Worm (Caenorhabditis elegans): ENCODE results near the gene gcy-29.

DNA sequence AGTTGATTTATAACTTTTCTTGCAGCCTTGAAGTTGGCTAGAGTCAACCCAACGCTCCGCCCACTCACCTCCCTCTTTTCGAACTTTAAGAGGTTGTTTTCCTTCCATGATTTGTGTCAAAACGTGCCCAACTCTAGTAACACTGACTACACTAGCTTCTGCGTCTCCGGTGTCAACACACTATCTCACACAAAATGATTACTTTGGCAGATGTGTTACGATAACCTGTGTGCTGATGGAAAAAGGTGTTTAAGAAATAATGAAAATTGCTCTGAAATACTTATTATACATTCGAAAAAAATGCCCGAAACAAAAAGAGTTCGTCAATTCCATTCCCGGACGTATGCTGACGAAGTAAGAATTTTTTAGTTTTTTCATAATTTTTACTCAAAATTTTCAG, 45.6 kb downstream of the gcy-29 start, which contains the start of gene K10H10.6:
- no peak for TF ChIP-seq nhr-237 (tag; optimal IDR thresholded peaks at IDR 0.05)
- no peak for TF ChIP-seq tbx-2 (tag; optimal IDR thresholded peaks at IDR 0.05)
- no peak for TF ChIP-seq unc-62 (GFP tag; optimal IDR thresholded peaks at IDR 0.05)
- TF ChIP-seq elt-2 (tag; optimal IDR thresholded peaks at IDR 0.05) = no peak
- TF ChIP-seq nhr-90 (tag; optimal IDR thresholded peaks at IDR 0.05; ENCODE audit: poor library complexity) = no peak
- TF ChIP-seq ama-1 (optimal IDR thresholded peaks at IDR 0.05) = no peak
- TF ChIP-seq F16B12.6 (tag; optimal IDR thresholded peaks at IDR 0.05) = no peak
- TF ChIP-seq ets-5 (GFP tag; IDR thresholded peaks at IDR 0.05) = no peak
- no peak for TF ChIP-seq fkh-10 (GFP tag; optimal IDR thresholded peaks at IDR 0.05)
- no peak for TF ChIP-seq elt-3 (tag; optimal IDR thresholded peaks at IDR 0.05)
